Fruit fly (Drosophila melanogaster) whole organism, larva: ENCODE results near the gene CG31515.

Experiments used
- noc ChIP-seq: fragments of 200-800 bp; sonication (Bioruptor generic); optimal IDR thresholded peaks from 3 replicates; lab custom pipeline; 2019; ENCODE audit warnings: missing biosample characterization, mild to moderate bottlenecking, missing genetic modification characterization, moderate library complexity

The CG31515 gene

dm6 chr3R:23393507-23393906 lies 4.8 kb upstream of the CG31515 start:
- no peak for TF ChIP-seq noc

DNA sequence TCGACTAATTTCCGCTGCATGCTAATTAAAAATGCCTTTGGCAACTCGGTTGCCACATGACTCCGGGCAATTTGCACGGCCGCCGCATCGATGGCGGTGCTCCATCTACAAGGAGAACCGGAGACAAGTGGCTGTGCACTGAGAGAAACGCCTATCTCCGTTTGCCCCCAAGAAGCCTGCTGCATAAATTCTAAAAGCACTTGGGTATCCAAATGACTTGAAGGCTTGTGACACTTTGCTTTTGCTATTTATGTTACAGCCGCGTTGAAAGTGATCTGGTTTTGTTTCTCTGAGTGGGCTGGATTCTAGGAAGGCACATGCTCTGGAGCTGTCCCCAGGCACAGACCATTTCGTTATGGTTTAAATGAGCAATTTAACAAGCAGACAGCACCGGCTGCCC lies 3.5 kb upstream of the CG31515 start:
- TF ChIP-seq noc, result no peak

dm6 chr3R:23390769-23391309 lies 2.1 kb upstream of the CG31515 start:
- no peak for TF ChIP-seq noc

dm6 chr3R:23386907-23387306 lies 1.8 kb downstream of the CG31515 start:
- no peak for TF ChIP-seq noc

DNA sequence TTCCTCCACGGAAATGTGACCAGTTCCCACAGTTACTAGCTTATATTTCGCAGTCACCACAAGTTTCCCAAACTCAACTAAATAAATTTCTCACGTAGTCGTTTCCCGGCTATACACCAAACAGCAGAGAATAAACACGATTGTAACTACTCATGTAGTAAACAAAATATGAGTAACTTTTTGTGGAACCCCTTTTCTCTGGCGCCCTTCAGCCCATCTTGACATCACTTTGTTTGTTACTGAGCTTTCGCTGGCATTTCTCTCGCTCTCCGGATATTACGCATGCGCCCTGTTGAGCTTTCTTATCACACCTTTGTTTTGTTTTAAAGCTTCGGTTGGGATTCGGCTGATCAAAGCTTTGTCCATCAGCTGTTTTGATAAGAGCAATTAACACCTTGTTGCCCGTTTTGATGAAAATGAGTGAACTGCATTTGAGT lies 2.7 kb downstream of the CG31515 start:
- no peak for TF ChIP-seq noc

DNA sequence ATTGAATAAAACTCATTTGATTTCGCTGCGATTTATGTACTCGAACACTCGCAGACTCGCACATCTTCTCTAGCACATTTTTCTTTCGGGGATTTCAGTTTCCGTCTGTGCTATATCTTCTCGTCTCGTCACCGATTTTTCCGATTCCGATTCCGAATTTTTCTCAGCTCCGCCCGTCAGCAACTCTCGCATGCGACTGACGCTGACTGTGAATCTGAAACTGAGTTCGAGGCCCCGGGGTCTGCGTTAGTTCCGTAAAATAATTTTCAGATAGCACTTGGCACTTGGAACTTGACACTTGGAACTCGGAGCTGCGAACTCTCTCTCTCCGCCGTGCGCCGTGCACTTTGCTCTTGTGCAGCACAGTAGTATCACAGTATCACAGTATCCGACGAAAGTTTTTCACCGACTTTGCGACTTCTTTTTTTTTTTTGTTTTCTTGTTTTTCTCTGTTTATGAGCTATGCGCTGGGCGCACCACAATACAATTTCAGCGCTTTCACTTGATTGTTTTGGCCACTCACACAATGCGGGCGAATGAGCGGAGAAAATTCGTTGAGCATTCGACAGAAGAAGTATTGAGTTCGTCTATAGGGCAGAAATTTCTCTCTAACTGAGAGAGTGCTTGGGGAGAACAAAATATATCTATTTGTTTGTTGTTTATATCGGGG lies 4.0 kb downstream of the CG31515 start, which contains the start of gene CG4393:
Gene CG4393 (minus strand): TSS at position 187 of the 670 bp plus-strand sequence.
- TF ChIP-seq noc, result no peak

- no peak for TF ChIP-seq noc
Observed at dm6 chr3R:23383723-23384122, 5.0 kb downstream of the CG31515 start.

dm6 chr3R:23377288-23377687 lies 11.4 kb downstream of the CG31515 start:
- no peak for TF ChIP-seq noc

DNA sequence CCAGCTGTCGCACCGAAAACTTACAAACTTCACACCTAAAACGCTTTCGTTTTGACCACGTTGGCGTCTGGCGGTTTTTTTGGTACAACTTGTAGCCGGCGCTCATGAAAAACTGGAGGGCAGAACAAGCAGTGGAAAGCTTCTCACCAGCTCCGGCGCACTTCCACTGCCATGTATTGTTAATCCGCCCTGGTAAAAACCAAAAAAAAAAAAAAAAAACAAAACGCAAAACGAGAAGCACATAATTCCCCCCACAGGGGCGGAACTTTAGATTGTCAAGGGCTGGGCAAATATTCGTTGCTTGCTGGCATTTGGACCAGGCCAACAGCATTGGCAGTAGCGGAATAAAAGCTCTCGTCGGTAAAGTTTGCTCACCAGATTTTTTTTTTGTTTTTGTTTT lies 14.4 kb downstream of the CG31515 start:
- peak; percentile 48 for TF ChIP-seq noc

- TF ChIP-seq noc, result no peak
Observed at dm6 chr3R:23373403-23373802, 15.3 kb downstream of the CG31515 start, which contains the start of gene CG42828. Gene CG42828 (plus strand): TSS chr3R:23373703.

dm6 chr3R:23372624-23373023 lies 16.1 kb downstream of the CG31515 start, which contains the start of gene CG42827:
Gene CG42827 (plus strand): TSS chr3R:23372924.
- TF ChIP-seq noc, result no peak

dm6 chr3R:23368235-23368634 lies 20.5 kb downstream of the CG31515 start:
- TF ChIP-seq noc, result no peak

- no peak for TF ChIP-seq noc
Observed at dm6 chr3R:23367540-23367939, 21.2 kb downstream of the CG31515 start.

DNA sequence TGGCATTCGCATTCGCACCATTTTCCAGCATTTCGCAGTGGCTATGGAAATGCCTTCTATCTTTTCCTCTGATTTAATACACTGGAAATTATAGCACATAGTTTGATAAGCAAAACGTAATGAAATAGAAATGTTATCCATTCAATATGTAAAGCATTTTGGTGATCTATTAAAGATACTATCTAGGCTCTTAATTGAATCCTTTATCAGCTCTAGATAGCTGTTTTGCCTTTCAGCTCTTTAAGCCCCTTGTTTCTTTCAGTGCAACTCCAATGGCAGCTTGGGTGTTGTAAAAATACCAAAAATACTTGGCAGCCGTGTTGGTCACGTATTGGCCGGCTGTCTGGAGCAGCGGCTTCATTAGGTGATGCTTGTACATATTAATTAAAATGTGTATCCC lies 23.7 kb downstream of the CG31515 start:
- no peak for TF ChIP-seq noc

DNA sequence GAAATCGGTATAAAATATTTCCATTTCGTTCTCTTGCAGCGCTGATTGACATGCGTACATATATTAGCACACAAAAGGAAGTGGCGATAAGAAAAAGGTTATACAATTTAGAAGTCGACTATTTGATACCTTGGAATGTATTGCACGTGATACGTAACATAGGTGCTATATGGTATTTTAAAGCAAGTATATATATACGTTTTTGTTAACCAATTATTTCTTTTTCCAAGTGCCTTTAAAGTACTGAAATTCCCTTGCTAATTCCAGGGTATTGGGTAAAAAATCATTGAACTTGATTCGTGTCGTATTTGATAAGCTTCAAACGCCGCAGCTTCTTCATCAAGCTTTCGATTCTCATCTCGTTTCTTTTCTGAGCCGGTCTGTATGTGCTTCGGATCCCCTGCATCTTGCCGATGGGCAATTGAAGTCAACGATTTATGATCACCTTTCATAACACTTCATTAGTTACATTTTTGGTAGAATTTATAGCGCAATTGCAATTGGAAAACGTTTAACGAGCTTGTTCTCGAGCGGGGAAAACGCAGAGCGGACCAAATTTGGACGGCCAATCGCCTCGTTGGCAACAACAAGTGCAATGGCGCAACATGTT lies 25.1 kb downstream of the CG31515 start, which contains the start of gene CG4408:
Gene CG4408 (minus strand): TSS at position 60 of the 610 bp plus-strand sequence.
- TF ChIP-seq noc, result peak; percentile 95

- no peak for TF ChIP-seq noc
Observed at dm6 chr3R:23360356-23360755, 28.3 kb downstream of the CG31515 start.

DNA sequence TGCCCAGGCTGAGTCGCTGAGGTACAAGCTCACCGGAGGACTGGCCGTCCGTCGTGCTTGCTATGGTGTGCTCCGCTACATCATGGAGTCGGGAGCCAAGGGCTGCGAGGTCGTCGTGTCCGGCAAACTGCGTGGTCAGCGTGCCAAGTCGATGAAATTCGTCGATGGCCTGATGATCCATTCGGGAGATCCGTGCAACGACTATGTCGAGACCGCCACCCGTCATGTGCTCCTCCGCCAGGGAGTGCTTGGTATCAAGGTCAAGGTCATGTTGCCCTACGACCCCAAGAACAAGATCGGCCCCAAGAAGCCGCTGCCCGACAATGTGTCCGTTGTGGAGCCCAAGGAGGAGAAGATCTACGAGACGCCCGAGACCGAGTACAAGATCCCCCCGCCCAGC lies 29.3 kb downstream of the CG31515 start:
- TF ChIP-seq noc, result no peak

dm6 chr3R:23358565-23359138 lies 30.0 kb downstream of the CG31515 start, which contains the start of gene RpS3:
Gene RpS3 (plus strand): TSS chr3R:23358812.
- TF ChIP-seq noc, result peak; percentile 32
